Worm (Caenorhabditis elegans) whole organism, L1 larva: ENCODE measurements around the gene F59E12.9.

ENCODE experiments used
- C34B4.2 ChIP-seq: sonication (generic microtip); optimal IDR thresholded peaks from 2 replicates; lab custom pipeline; 2017; ENCODE audit warnings: mild to moderate bottlenecking, missing genetic modification characterization, missing compliant biosample characterization
- F16B12.6 ChIP-seq: fragments of 150-350 bp; optimal IDR thresholded peaks from 2 replicates; lab custom pipeline; 2014; ENCODE audit warnings: missing biosample characterization, missing genetic modification characterization
- Y116A8C.19 ChIP-seq: sonication (generic microtip); optimal IDR thresholded peaks from 2 replicates; lab custom pipeline; 2016; ENCODE audit warnings: missing compliant biosample characterization, missing genetic modification characterization, borderline replicate concordance
- blmp-1 ChIP-seq: fragments of 150-350 bp; optimal IDR thresholded peaks from 2 replicates; lab custom pipeline; 2014; ENCODE audit warnings: missing biosample characterization, missing genetic modification characterization
- ceh-8 ChIP-seq: fragments of 200-800 bp; sonication (Bioruptor generic); optimal IDR thresholded peaks from 2 replicates; lab custom pipeline; 2018; ENCODE audit warnings: mild to moderate bottlenecking, missing genetic modification characterization, moderate library complexity, missing compliant biosample characterization
- ces-1 ChIP-seq: fragments of 150-350 bp; optimal IDR thresholded peaks from 2 replicates; lab custom pipeline; 2014; ENCODE audit warnings: missing biosample characterization, missing genetic modification reagents, missing genetic modification characterization
- dpl-1 ChIP-seq, 3 experiments: fragments of 150-350 bp in 2 of 3; sonication (generic microtip) in 1 of 3; optimal IDR thresholded peaks; 2 replicates each; lab custom pipeline; 2014 to 2017; ENCODE audit warnings: missing biosample characterization in 3 of 3, missing genetic modification characterization in 3 of 3, missing genetic modification reagents in 3 of 3
- dsc-1 ChIP-seq: sonication (generic microtip); optimal IDR thresholded peaks from 2 replicates; lab custom pipeline; 2016; ENCODE audit warnings: mild to moderate bottlenecking, missing genetic modification characterization, missing compliant biosample characterization
- efl-3 ChIP-seq: fragments of 200-800 bp; sonication (Bioruptor generic); optimal IDR thresholded peaks from 2 replicates; lab custom pipeline; 2018; ENCODE audit warnings: mild to moderate bottlenecking, missing genetic modification characterization, missing compliant biosample characterization
- egl-13 ChIP-seq: sonication (generic microtip); optimal IDR thresholded peaks from 2 replicates; lab custom pipeline; 2016; ENCODE audit warnings: missing genotype, missing genetic modification reagents, missing genetic modification characterization, missing compliant biosample characterization
- elt-2 ChIP-seq: sonication (generic microtip); optimal IDR thresholded peaks from 2 replicates; lab custom pipeline; 2016; ENCODE audit warnings: missing genetic modification characterization, mild to moderate bottlenecking, inconsistent platforms, missing compliant biosample characterization, missing genetic modification reagents
- elt-3 ChIP-seq, 6 experiments: fragments of 150-350 bp in 1 of 6; sonication (generic microtip); optimal IDR thresholded peaks; 2 replicates each; lab custom pipeline; 2017 to 2018; ENCODE audit warnings: missing biosample characterization in 6 of 6, missing genetic modification characterization in 6 of 6, inconsistent platforms in 1 of 6
- fkh-10 ChIP-seq: sonication (generic microtip); optimal IDR thresholded peaks from 2 replicates; lab custom pipeline; 2017; ENCODE audit warnings: missing biosample characterization, missing genetic modification reagents, missing genetic modification characterization
- fkh-4 ChIP-seq: sonication (generic microtip); optimal IDR thresholded peaks from 2 replicates; lab custom pipeline; 2016; ENCODE audit warnings: missing compliant biosample characterization, missing genetic modification characterization, borderline replicate concordance
- fos-1 ChIP-seq: fragments of 150-350 bp; optimal IDR thresholded peaks from 2 replicates; lab custom pipeline; 2014; ENCODE audit warnings: missing biosample characterization, missing genetic modification characterization
- hlh-4 ChIP-seq: sonication (generic microtip); optimal IDR thresholded peaks from 2 replicates; lab custom pipeline; 2016; ENCODE audit warnings: mild to moderate bottlenecking, missing genetic modification characterization, missing compliant biosample characterization
- hpl-2 ChIP-seq: fragments of 150-350 bp; optimal IDR thresholded peaks from 2 replicates; lab custom pipeline; 2014; ENCODE audit warnings: missing biosample characterization, missing genetic modification reagents, missing genetic modification characterization
- irx-1 ChIP-seq: sonication (generic microtip); optimal IDR thresholded peaks from 2 replicates; lab custom pipeline; 2016; ENCODE audit warnings: missing genetic modification characterization, missing compliant biosample characterization
- isw-1 ChIP-seq: fragments of 200-800 bp; sonication (Bioruptor generic); IDR thresholded peaks from 2 replicates; pipeline ENCODE4 v1.3.6; 2022; ENCODE audit warnings: missing genetic modification characterization, missing compliant biosample characterization
- jun-1 ChIP-seq: fragments of 150-350 bp; optimal IDR thresholded peaks from 2 replicates; lab custom pipeline; 2014; ENCODE audit warnings: missing biosample characterization, missing genetic modification reagents, missing genetic modification characterization
- lin-14 ChIP-seq: fragments of 200-800 bp; sonication (Bioruptor generic); optimal IDR thresholded peaks from 2 replicates; lab custom pipeline; 2018; ENCODE audit warnings: mild to moderate bottlenecking, missing genetic modification characterization, moderate library complexity, missing compliant biosample characterization
- lin-15B ChIP-seq: fragments of 150-350 bp; sonication (generic microtip); optimal IDR thresholded peaks from 3 replicates; lab custom pipeline; 2014; ENCODE audit warnings: missing biosample characterization, missing genetic modification characterization
- lin-35 ChIP-seq, 2 experiments: fragments of 150-350 bp; optimal IDR thresholded peaks; 2 replicates each; lab custom pipeline; 2014; ENCODE audit warnings: missing biosample characterization in 2 of 2, missing genetic modification characterization in 2 of 2, missing genetic modification reagents in 2 of 2
- mdl-1 ChIP-seq, 2 experiments: fragments of 150-350 bp; optimal IDR thresholded peaks; 2 replicates each; lab custom pipeline; 2014 to 2017; ENCODE audit warnings: missing biosample characterization in 2 of 2, missing genetic modification characterization in 2 of 2, inconsistent platforms in 1 of 2
- nhr-11 ChIP-seq: fragments of 150-350 bp; optimal IDR thresholded peaks from 2 replicates; lab custom pipeline; 2014; ENCODE audit warnings: missing biosample characterization, missing genetic modification characterization
- nhr-12 ChIP-seq: sonication (generic microtip); optimal IDR thresholded peaks from 2 replicates; lab custom pipeline; 2017; ENCODE audit warnings: missing biosample characterization, missing genetic modification characterization
- nhr-20 ChIP-seq: sonication (generic microtip); optimal IDR thresholded peaks from 2 replicates; lab custom pipeline; 2016; ENCODE audit warnings: mild to moderate bottlenecking, missing genetic modification characterization, missing compliant biosample characterization
- nhr-28 ChIP-seq: fragments of 150-350 bp; optimal IDR thresholded peaks from 2 replicates; lab custom pipeline; 2014; ENCODE audit warnings: missing biosample characterization, missing genetic modification characterization
- nhr-47 ChIP-seq: sonication (generic microtip); optimal IDR thresholded peaks from 2 replicates; lab custom pipeline; 2016; ENCODE audit warnings: mild to moderate bottlenecking, missing genetic modification characterization, moderate library complexity, missing compliant biosample characterization
- nhr-71 ChIP-seq: sonication (generic microtip); optimal IDR thresholded peaks from 2 replicates; lab custom pipeline; 2016; ENCODE audit warnings: mild to moderate bottlenecking, missing genetic modification characterization, moderate library complexity, missing compliant biosample characterization
- nhr-76 ChIP-seq: sonication (generic microtip); optimal IDR thresholded peaks from 2 replicates; lab custom pipeline; 2017; ENCODE audit warnings: missing biosample characterization, missing genetic modification characterization
- nhr-77 ChIP-seq: fragments of 150-350 bp; optimal IDR thresholded peaks from 2 replicates; lab custom pipeline; 2014; ENCODE audit warnings: missing biosample characterization, missing genetic modification characterization
- nhr-84 ChIP-seq: sonication (generic microtip); optimal IDR thresholded peaks from 2 replicates; lab custom pipeline; 2017; ENCODE audit warnings: missing biosample characterization, missing genetic modification characterization
- pag-3 ChIP-seq: sonication (generic microtip); optimal IDR thresholded peaks from 2 replicates; lab custom pipeline; 2017; ENCODE audit warnings: missing genetic modification characterization, mild to moderate bottlenecking, missing compliant biosample characterization, antibody characterized with exemption, borderline replicate concordance; ENCODE audit not compliant: insufficient read depth
- pax-3 ChIP-seq: fragments of 200-800 bp; sonication (Bioruptor generic); optimal IDR thresholded peaks from 2 replicates; lab custom pipeline; 2018; ENCODE audit warnings: mild to moderate bottlenecking, missing genetic modification characterization, moderate library complexity, missing compliant biosample characterization
- pqm-1 ChIP-seq: sonication (generic microtip); optimal IDR thresholded peaks from 3 replicates; lab custom pipeline; 2017; ENCODE audit warnings: missing biosample characterization, missing genetic modification characterization
- rnt-1 ChIP-seq: sonication (generic microtip); optimal IDR thresholded peaks from 2 replicates; lab custom pipeline; 2016; ENCODE audit warnings: mild to moderate bottlenecking, missing genetic modification characterization, moderate library complexity, missing compliant biosample characterization
- skn-1 ChIP-seq: fragments of 150-350 bp; optimal IDR thresholded peaks from 2 replicates; lab custom pipeline; 2014; ENCODE audit warnings: missing biosample characterization, missing genetic modification characterization
- snpc-4 ChIP-seq: fragments of 150-350 bp; optimal IDR thresholded peaks from 2 replicates; lab custom pipeline; 2014; ENCODE audit warnings: missing biosample characterization, missing genetic modification characterization
- snu-23 ChIP-seq: sonication (generic microtip); optimal IDR thresholded peaks from 2 replicates; lab custom pipeline; 2016; ENCODE audit warnings: missing genetic modification characterization, missing compliant biosample characterization
- sptf-1 ChIP-seq: fragments of 150-350 bp; optimal IDR thresholded peaks from 2 replicates; lab custom pipeline; 2014; ENCODE audit warnings: missing biosample characterization, missing genetic modification characterization
- sup-37 ChIP-seq: fragments of 200-800 bp; sonication (Bioruptor generic); optimal IDR thresholded peaks from 2 replicates; lab custom pipeline; 2018; ENCODE audit warnings: mild to moderate bottlenecking, missing genetic modification characterization, missing compliant biosample characterization
- unc-62 ChIP-seq: fragments of 150-350 bp; optimal IDR thresholded peaks from 2 replicates; lab custom pipeline; 2014; ENCODE audit warnings: missing biosample characterization, missing genetic modification reagents, missing genetic modification characterization
- unc-86 ChIP-seq: sonication (generic microtip); optimal IDR thresholded peaks from 2 replicates; lab custom pipeline; 2016; ENCODE audit warnings: missing genetic modification characterization, missing compliant biosample characterization
- vab-15 ChIP-seq: sonication (generic microtip); optimal IDR thresholded peaks from 2 replicates; lab custom pipeline; 2017; ENCODE audit warnings: missing genotype, mild to moderate bottlenecking, missing genetic modification characterization, missing compliant biosample characterization
- zip-4 ChIP-seq: fragments of 200-800 bp; sonication (Bioruptor generic); optimal IDR thresholded peaks from 2 replicates; lab custom pipeline; 2018; ENCODE audit warnings: mild to moderate bottlenecking, missing genetic modification characterization, moderate library complexity, missing compliant biosample characterization

F59E12.9 gene

DNA sequence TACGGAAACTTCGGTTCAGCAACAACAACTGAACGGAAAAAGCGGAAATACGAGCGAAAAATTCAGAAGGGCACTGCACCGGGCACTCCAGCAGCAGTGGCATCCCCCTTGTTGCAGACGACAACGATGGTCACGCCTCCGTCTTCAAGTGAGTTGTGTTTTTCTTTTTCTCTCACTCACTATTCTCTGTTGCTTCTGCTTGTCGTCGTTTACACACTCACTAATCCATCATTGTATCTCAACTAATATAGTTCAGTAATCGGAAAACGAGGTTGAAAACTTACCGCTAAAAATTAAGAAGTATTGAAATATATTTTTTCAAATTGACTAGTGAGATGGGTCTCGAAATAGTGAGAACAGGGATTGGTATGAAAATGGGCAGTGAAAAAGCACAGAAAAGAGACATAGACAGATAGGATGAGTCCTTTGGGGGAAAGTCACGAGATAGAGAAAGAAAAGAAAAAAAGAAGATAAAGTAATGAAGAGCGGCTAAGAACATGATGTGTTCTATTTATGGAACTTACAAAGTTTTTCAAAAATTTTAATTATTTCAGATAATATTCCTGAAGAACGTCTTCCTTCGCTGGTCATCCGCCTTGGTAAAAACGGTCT lies 16.4 kb upstream of the F59E12.9 start (continued):
- peak; percentile 0 for TF ChIP-seq nhr-20 (tag; lab: Kevin White, UChicago)
- no peak for TF ChIP-seq dpl-1 (GFP tag; optimal IDR thresholded peaks at IDR 0.05; lab: Kevin White, UChicago)
- no peak for TF ChIP-seq pag-3 (tag; lab: Kevin White, UChicago)
- TF ChIP-seq pax-3 (tag; lab: Kevin White, UChicago) = no peak
- TF ChIP-seq Y116A8C.19 (tag; lab: Kevin White, UChicago) = no peak
- TF ChIP-seq jun-1 (tag; lab: Kevin White, UChicago) = no peak
- TF ChIP-seq hpl-2 (GFP tag; lab: Kevin White, UChicago) = no peak
- TF ChIP-seq ces-1 (GFP tag; lab: Kevin White, UChicago) = no peak
- no peak for TF ChIP-seq nhr-11 (tag; lab: Kevin White, UChicago)
- TF ChIP-seq egl-13 (tag; lab: Kevin White, UChicago) = no peak
- no peak for TF ChIP-seq unc-86 (tag; lab: Kevin White, UChicago)
- TF ChIP-seq lin-35 (GFP tag; optimal IDR thresholded peaks at IDR 0.05; lab: Kevin White, UChicago) = peak in 1 of 2 experiments; percentile 6
- TF ChIP-seq skn-1 (tag; lab: Kevin White, UChicago) = no peak
- no peak for TF ChIP-seq hlh-4 (tag; lab: Kevin White, UChicago)
- peak; percentile 43 for TF ChIP-seq nhr-71 (tag; lab: Kevin White, UChicago)
- TF ChIP-seq vab-15 (tag; lab: Kevin White, UChicago) = no peak
- TF ChIP-seq snpc-4 (tag; lab: Kevin White, UChicago) = no peak
- no peak for TF ChIP-seq sptf-1 (tag; lab: Kevin White, UChicago)
- no peak for TF ChIP-seq mdl-1 (tag; optimal IDR thresholded peaks at IDR 0.05; lab: Kevin White, UChicago)
- TF ChIP-seq C34B4.2 (tag; lab: Kevin White, UChicago) = no peak
- TF ChIP-seq lin-14 (GFP tag; lab: Kevin White, UChicago) = peak; percentile 55
- TF ChIP-seq nhr-47 (tag; lab: Kevin White, UChicago) = peak; percentile 24

DNA sequence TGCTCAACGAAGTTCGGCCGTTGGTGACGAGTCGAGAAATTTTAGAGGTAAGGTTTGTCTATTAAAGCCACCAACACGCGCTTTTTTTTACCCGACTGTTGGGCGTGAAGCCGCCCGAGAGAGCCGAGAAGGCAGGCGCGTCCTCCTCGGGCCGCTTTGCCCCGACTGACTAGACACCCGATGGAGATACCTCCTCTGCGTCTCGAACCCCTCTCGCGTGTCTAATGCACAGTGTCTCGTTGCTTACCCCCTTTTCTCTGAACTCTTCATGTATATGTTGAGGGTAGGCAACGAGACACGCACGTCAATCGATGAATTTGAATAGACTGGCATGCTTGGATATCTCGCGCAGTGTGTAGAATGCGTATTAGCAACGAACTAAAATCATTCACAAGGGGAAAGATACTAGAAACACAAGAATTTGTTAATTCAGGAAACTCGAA lies 14.9 kb upstream of the F59E12.9 start:
- peak; percentile 67 for TF ChIP-seq ces-1 (GFP tag; lab: Kevin White, UChicago)
- TF ChIP-seq zip-4 (GFP tag; lab: Kevin White, UChicago) = peak; percentile 45
- peak; percentile 41 for TF ChIP-seq pqm-1 (tag; lab: Kevin White, UChicago)
- no peak for TF ChIP-seq sptf-1 (tag; lab: Kevin White, UChicago)
- TF ChIP-seq elt-2 (tag; lab: Kevin White, UChicago) = peak; percentile 80
- TF ChIP-seq fkh-4 = peak; percentile 26
- TF ChIP-seq nhr-71 (tag; lab: Kevin White, UChicago) = peak; percentile 93
- TF ChIP-seq irx-1 (tag; lab: Kevin White, UChicago) = peak; percentile 23
- TF ChIP-seq snu-23 (GFP tag; lab: Kevin White, UChicago) = peak; percentile 88
- peak; percentile 88 for TF ChIP-seq lin-14 (GFP tag; lab: Kevin White, UChicago)
- peak; percentile 86 for TF ChIP-seq pax-3 (tag; lab: Kevin White, UChicago)
- no peak for TF ChIP-seq efl-3
- TF ChIP-seq isw-1 (GFP tag; lab: Robert Waterston, UW) = peak; percentile 75
- TF ChIP-seq dsc-1 (tag; lab: Kevin White, UChicago) = peak; percentile 76
- peak; percentile 83 for TF ChIP-seq nhr-77
- TF ChIP-seq ceh-8 (GFP tag; lab: Kevin White, UChicago) = peak; percentile 21
- peak; percentile 84 for TF ChIP-seq fos-1 (tag; lab: Kevin White, UChicago)
- TF ChIP-seq rnt-1 (tag; lab: Kevin White, UChicago) = peak; percentile 79
- TF ChIP-seq nhr-84 (tag; lab: Kevin White, UChicago) = peak; percentile 66
- peak; percentile 47 for TF ChIP-seq blmp-1 (tag; lab: Kevin White, UChicago)
- TF ChIP-seq elt-3 (tag; optimal IDR thresholded peaks at IDR 0.05; lab: Kevin White, UChicago) = peak in 1 of 6 experiments; percentile 43
- peak; percentile 83 for TF ChIP-seq unc-86 (tag; lab: Kevin White, UChicago)
- peak; percentile 66 for TF ChIP-seq fkh-10 (GFP tag; lab: Kevin White, UChicago)
- TF ChIP-seq dpl-1 (GFP tag; optimal IDR thresholded peaks at IDR 0.05; lab: Kevin White, UChicago) = peak; percentile 34 to 62 (median 48)
- TF ChIP-seq Y116A8C.19 (tag; lab: Kevin White, UChicago) = no peak
- no peak for TF ChIP-seq nhr-12 (tag; lab: Kevin White, UChicago)
- peak; percentile 36 for TF ChIP-seq nhr-76
- no peak for TF ChIP-seq hlh-4 (tag; lab: Kevin White, UChicago)
- TF ChIP-seq lin-15B = no peak
- TF ChIP-seq F16B12.6 (tag; lab: Kevin White, UChicago) = peak; percentile 31
- TF ChIP-seq nhr-47 (tag; lab: Kevin White, UChicago) = peak; percentile 85
- peak; percentile 25 for TF ChIP-seq nhr-11 (tag; lab: Kevin White, UChicago)
- no peak for TF ChIP-seq sup-37 (GFP tag; lab: Kevin White, UChicago)
- no peak for TF ChIP-seq pag-3 (tag; lab: Kevin White, UChicago)
- TF ChIP-seq unc-62 (GFP tag; lab: Kevin White, UChicago) = no peak
- no peak for TF ChIP-seq nhr-28 (tag; lab: Kevin White, UChicago)
- peak; percentile 62 for TF ChIP-seq jun-1 (tag; lab: Kevin White, UChicago)
